Worm (Caenorhabditis elegans) whole organism, L1 larva: ENCODE data around the gene msp-53.

Experiments used
- ama-1 ChIP-seq: fragments of 150-350 bp; optimal IDR thresholded peaks from 2 replicates; lab custom pipeline; 2014
- blmp-1 ChIP-seq: fragments of 150-350 bp; optimal IDR thresholded peaks from 2 replicates; lab custom pipeline; 2014; ENCODE audit warnings: missing biosample characterization, missing genetic modification characterization
- dpl-1 ChIP-seq, 3 experiments: fragments of 150-350 bp in 2 of 3; sonication (generic microtip) in 1 of 3; optimal IDR thresholded peaks; 2 replicates each; lab custom pipeline; 2014 to 2017; ENCODE audit warnings: missing biosample characterization in 3 of 3, missing genetic modification characterization in 3 of 3, missing genetic modification reagents in 3 of 3
- lin-13 ChIP-seq: fragments of 150-350 bp; optimal IDR thresholded peaks from 2 replicates; lab custom pipeline; 2014; ENCODE audit warnings: missing biosample characterization, missing genetic modification reagents, missing genetic modification characterization
- lin-39 ChIP-seq: fragments of 150-350 bp; optimal IDR thresholded peaks from 2 replicates; lab custom pipeline; 2014; ENCODE audit warnings: missing biosample characterization, missing genetic modification reagents, missing genetic modification characterization
- nhr-76 ChIP-seq: sonication (generic microtip); optimal IDR thresholded peaks from 2 replicates; lab custom pipeline; 2017; ENCODE audit warnings: missing biosample characterization, missing genetic modification characterization
- rnt-1 ChIP-seq: sonication (generic microtip); optimal IDR thresholded peaks from 2 replicates; lab custom pipeline; 2016; ENCODE audit warnings: mild to moderate bottlenecking, missing genetic modification characterization, moderate library complexity, missing compliant biosample characterization
- skn-1 ChIP-seq: fragments of 150-350 bp; optimal IDR thresholded peaks from 2 replicates; lab custom pipeline; 2014; ENCODE audit warnings: missing biosample characterization, missing genetic modification characterization
- ztf-11 ChIP-seq, 2 experiments: sonication (generic microtip); optimal IDR thresholded peaks; 2 replicates each; lab custom pipeline; 2016 to 2017; ENCODE audit warnings: missing genetic modification characterization in 2 of 2, missing biosample characterization in 1 of 2, missing compliant biosample characterization in 1 of 2

DNA sequence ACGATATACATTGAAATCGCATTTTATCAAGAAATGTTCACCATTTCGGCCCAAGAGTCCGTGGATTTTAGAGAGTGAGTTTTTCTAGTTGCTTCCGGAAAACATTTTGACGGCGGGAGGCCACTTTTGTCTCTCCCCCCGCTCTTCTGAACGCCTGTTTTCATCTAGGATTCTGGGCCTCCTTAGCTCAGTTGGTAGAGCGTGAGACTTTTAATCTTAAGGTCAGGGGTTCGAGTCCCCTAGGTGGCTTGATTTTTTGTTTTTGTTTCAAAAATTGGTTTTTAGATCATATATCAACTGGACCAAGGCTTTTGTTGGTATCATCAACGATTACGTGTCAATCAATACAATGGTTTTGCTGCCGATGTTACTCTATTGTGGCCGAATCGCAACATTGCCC is 26.1 kb downstream of the msp-53 start:
- no peak for TF ChIP-seq nhr-76 (tag; lab: Kevin White, UChicago)
- TF ChIP-seq blmp-1 (tag; lab: Kevin White, UChicago), result no peak
- no peak for TF ChIP-seq ztf-11 (tag; optimal IDR thresholded peaks at IDR 0.05; lab: Kevin White, UChicago)
- TF ChIP-seq lin-39 (tag; lab: Kevin White, UChicago), result no peak
- no peak for TF ChIP-seq skn-1 (tag; lab: Kevin White, UChicago)
- TF ChIP-seq rnt-1 (tag; lab: Kevin White, UChicago), result no peak
- TF ChIP-seq dpl-1 (GFP tag; optimal IDR thresholded peaks at IDR 0.05; lab: Kevin White, UChicago), result no peak
- TF ChIP-seq ama-1 (lab: Kevin White, UChicago), result no peak
- no peak for TF ChIP-seq lin-13 (GFP tag; lab: Kevin White, UChicago)
